Fruit fly (Drosophila melanogaster) ovary, adult (tissue): ENCODE results near the gene Gnpat.

ENCODE experiments used
- CG17801 ChIP-seq: fragments of 200-800 bp; optimal IDR thresholded peaks from 2 replicates; lab custom pipeline; 2019; ENCODE audit warnings: missing biosample characterization, mild to moderate bottlenecking, missing genetic modification characterization, moderate library complexity; ENCODE audit not compliant: partially characterized antibody

The Gnpat gene

dm6 chr3R:25490778-25491664, at the start of gene Gnpat, which contains the start of gene CG5112:
Gnpat (minus strand) TSS chr3R:25490936.
CG5112 (plus strand) TSS chr3R:25491460.
- peak; percentile 54 for TF ChIP-seq CG17801 (GFP tag; lab: Kevin White, UChicago)

dm6 chr3R:25539132-25539531, 48.4 kb upstream of the Gnpat start:
- TF ChIP-seq CG17801 (GFP tag; lab: Kevin White, UChicago): no peak

dm6 chr3R:25532406-25533225, 41.9 kb upstream of the Gnpat start:
- no peak for TF ChIP-seq CG17801 (GFP tag; lab: Kevin White, UChicago)

dm6 chr3R:25531905-25532387, 41.2 kb upstream of the Gnpat start:
- TF ChIP-seq CG17801 (GFP tag; lab: Kevin White, UChicago): no peak

DNA sequence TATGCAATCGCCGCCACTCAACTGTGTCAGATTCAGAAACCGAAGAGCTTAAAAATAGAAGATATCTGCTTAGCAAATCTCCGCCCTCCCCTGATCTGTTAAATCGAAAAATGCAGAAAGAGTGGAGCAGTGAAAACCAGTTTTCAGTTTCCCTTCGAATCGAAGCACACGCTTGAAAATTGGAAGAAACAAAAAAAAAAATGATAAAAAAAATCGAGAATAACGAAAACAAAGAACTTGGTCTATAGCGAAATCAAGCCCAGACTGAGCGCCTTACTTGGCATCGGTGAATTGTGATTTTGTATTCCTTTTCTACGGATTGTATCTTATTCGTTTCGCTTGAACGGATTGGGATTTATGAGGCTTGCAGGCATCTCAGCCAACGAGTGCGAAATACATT, 38.6 kb upstream of the Gnpat start:
- no peak for TF ChIP-seq CG17801 (GFP tag; lab: Kevin White, UChicago)

dm6 chr3R:25519465-25520071, 28.8 kb upstream of the Gnpat start:
- TF ChIP-seq CG17801 (GFP tag; lab: Kevin White, UChicago): no peak

DNA sequence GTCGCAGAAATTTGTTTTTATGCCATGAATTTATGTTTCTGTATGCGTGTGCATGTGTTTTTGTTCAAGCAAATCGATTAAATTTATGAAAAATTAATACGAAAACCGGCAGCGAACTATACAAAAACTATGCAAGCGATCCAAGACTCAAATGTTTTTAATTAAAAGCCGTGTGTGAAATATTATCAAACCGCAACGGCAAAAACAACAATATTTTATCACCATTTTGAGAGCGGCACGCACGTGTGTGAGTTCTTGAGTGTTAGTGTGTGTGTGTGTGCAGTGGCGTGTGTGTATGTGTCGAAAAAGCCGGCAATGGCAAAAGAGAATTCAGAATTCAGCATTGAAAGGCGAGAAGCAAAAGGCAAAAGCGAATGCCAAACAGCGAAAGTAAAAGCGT, 27.8 kb upstream of the Gnpat start:
- no peak for TF ChIP-seq CG17801 (GFP tag; lab: Kevin White, UChicago)

dm6 chr3R:25518099-25518567, 27.4 kb upstream of the Gnpat start:
- peak; percentile 79 for TF ChIP-seq CG17801 (GFP tag; lab: Kevin White, UChicago)

dm6 chr3R:25517521-25517920, 26.8 kb upstream of the Gnpat start:
- TF ChIP-seq CG17801 (GFP tag; lab: Kevin White, UChicago): no peak

- TF ChIP-seq CG17801 (GFP tag; lab: Kevin White, UChicago): peak; percentile 86
Measured at dm6 chr3R:25515450-25516288, 24.9 kb upstream of the Gnpat start, which contains the start of gene msi. msi (plus strand) TSS chr3R:25516118.

DNA sequence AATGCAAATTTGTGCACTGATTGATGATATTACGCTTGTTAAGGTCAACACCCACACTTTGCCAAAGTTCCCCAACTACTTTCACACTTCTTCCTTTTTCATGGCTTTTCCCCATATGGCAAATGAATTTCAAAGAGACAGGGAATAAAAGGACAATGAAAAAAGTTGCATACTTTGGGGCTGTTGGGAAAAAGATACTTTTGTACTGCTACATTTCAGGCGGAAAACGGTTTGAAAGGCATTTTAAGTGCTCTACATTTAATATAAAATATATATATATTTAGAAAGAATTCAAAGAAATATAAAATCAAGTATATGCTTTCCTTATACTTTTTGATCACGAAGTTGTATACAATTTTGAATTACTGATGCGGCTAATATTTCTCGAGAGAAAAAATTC, 22.0 kb upstream of the Gnpat start:
- no peak for TF ChIP-seq CG17801 (GFP tag; lab: Kevin White, UChicago)

DNA sequence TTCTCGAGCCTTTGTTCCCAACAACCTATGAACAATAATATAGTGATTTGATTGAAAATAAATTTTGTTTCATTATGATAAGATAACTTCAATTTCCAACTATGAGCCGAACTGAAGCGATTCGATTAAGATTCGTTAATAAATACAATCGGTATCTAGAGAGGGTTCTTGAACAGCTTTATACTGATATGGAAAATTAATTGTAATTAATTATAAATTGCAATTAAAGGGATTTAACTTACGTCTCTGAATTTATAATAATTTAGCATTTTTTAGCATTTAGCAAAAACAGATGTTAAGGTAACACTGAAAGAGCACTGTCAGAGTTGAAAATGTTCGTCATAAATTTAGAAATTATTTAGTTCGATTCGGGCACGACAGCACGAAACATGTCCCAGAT, 15.2 kb upstream of the Gnpat start, which contains the start of gene CG5111:
TSS of gene CG5111 (plus strand) at position 301 of the 400 bp plus-strand sequence.
- no peak for TF ChIP-seq CG17801 (GFP tag; lab: Kevin White, UChicago)

- no peak for TF ChIP-seq CG17801 (GFP tag; lab: Kevin White, UChicago)
Measured at dm6 chr3R:25504891-25505290, 14.2 kb upstream of the Gnpat start, which contains the start of gene CG5107. CG5107 (plus strand) TSS chr3R:25505191.

DNA sequence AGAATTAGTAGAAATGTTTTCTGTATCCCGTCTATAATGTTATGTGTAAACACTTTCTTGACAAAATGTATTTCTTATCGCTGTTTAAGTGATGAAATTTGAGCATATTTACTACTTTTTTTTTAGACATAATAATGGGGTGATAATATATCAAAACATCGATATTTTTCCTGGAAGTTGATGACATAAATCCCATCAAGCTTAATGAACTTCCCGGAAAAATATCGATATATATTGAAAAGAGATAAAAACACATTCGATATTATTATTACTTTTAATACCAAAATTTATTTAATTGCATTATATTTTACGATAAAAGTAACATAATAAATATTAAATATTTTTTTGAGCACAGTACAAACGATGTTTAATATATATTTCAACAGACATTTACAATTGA, 5.0 kb upstream of the Gnpat start:
- TF ChIP-seq CG17801 (GFP tag; lab: Kevin White, UChicago): no peak
